Worm (Caenorhabditis elegans) whole organism, young adult: ENCODE measurements around the gene W03C9.2.

Experiments
- D2030.7 ChIP-seq: fragments of 200-800 bp; sonication (Bioruptor generic); IDR thresholded peaks from 2 replicates; pipeline ENCODE4 v1.3.6; 2022; ENCODE audit warnings: missing genetic modification reagents, missing genetic modification characterization, missing compliant biosample characterization
- Y95B8A.8 ChIP-seq: fragments of 200-800 bp; sonication (Bioruptor generic); IDR thresholded peaks from 2 replicates; pipeline ENCODE4 v1.3.6; 2022; ENCODE audit warnings: missing genetic modification reagents, missing genetic modification characterization, missing compliant biosample characterization
- ama-1 ChIP-seq, 3 experiments: fragments of 150-350 bp in 1 of 3; sonication (generic microtip) in 2 of 3; optimal IDR thresholded peaks; 2 replicates each; lab custom pipeline; 2014 to 2018; ENCODE audit warnings: missing biosample characterization in 2 of 3, missing genetic modification characterization in 2 of 3, missing genetic modification reagents in 2 of 3
- lir-1 ChIP-seq: fragments of 200-800 bp; sonication (Bioruptor generic); conservative IDR thresholded peaks from 2 replicates; pipeline ENCODE4 v1.3.6; 2022; ENCODE audit warnings: missing genetic modification reagents, missing genetic modification characterization, missing compliant biosample characterization
- nfyb-1 ChIP-seq: fragments of 200-800 bp; sonication (Bioruptor generic); IDR thresholded peaks from 2 replicates; pipeline ENCODE4 v1.3.6; 2022; ENCODE audit warnings: missing genetic modification reagents, missing genetic modification characterization, missing compliant biosample characterization
- pha-4 ChIP-seq: fragments of 150-350 bp; sonication (generic microtip); optimal IDR thresholded peaks from 2 replicates; lab custom pipeline; 2014; ENCODE audit warnings: missing biosample characterization, missing genetic modification reagents, missing genetic modification characterization
- ztf-26 ChIP-seq: sonication (generic microtip); optimal IDR thresholded peaks from 2 replicates; lab custom pipeline; 2017; ENCODE audit warnings: missing genetic modification characterization, missing compliant biosample characterization

ce11 chrII:11998903-11999302 lies 36.7 kb downstream of the W03C9.2 start, which contains the start of gene Y17G7B.23:
- no peak for TF ChIP-seq Y95B8A.8 (GFP tag; lab: Robert Waterston, UW)
- TF ChIP-seq D2030.7 (GFP tag; lab: Robert Waterston, UW), result no peak
- TF ChIP-seq nfyb-1 (GFP tag; lab: Robert Waterston, UW), result no peak
- TF ChIP-seq ztf-26 (tag; lab: Kevin White, UChicago), result no peak
- no peak for TF ChIP-seq pha-4 (tag; lab: Kevin White, UChicago)
- TF ChIP-seq lir-1 (GFP tag; lab: Robert Waterston, UW), result no peak
- TF ChIP-seq ama-1 (optimal IDR thresholded peaks at IDR 0.05; lab: Kevin White, UChicago), result no peak
- no peak for TF ChIP-seq ama-1 (GFP tag; optimal IDR thresholded peaks at IDR 0.05; lab: Kevin White, UChicago)
